Worm (Caenorhabditis elegans) whole organism, L2 larva: Measurements from ENCODE around the gene F44E5.2.

Source experiments
- ama-1 ChIP-seq: fragments of 150-350 bp; optimal IDR thresholded peaks from 2 replicates; lab custom pipeline; 2018; ENCODE audit warnings: inconsistent platforms
- egl-27 ChIP-seq: sonication (generic microtip); optimal IDR thresholded peaks from 3 replicates; lab custom pipeline; 2017; ENCODE audit warnings: missing biosample characterization, missing genetic modification reagents, missing genetic modification characterization
- nhr-129 ChIP-seq: fragments of 150-350 bp; optimal IDR thresholded peaks from 2 replicates; lab custom pipeline; 2014; ENCODE audit warnings: missing biosample characterization, missing genetic modification characterization
- nhr-77 ChIP-seq: fragments of 150-350 bp; optimal IDR thresholded peaks from 2 replicates; lab custom pipeline; 2014; ENCODE audit warnings: missing biosample characterization, missing genetic modification characterization
- skn-1 ChIP-seq: sonication (generic microtip); optimal IDR thresholded peaks from 2 replicates; lab custom pipeline; 2017; ENCODE audit warnings: missing biosample characterization, missing genetic modification characterization
- unc-62 ChIP-seq: fragments of 150-350 bp; optimal IDR thresholded peaks from 2 replicates; lab custom pipeline; 2014; ENCODE audit warnings: missing biosample characterization, missing genetic modification reagents, missing genetic modification characterization
- zag-1 ChIP-seq: fragments of 150-350 bp; optimal IDR thresholded peaks from 2 replicates; lab custom pipeline; 2014; ENCODE audit warnings: missing biosample characterization, missing genetic modification characterization
- ztf-4 ChIP-seq: fragments of 150-350 bp; optimal IDR thresholded peaks from 2 replicates; lab custom pipeline; 2014; ENCODE audit warnings: missing biosample characterization, missing genetic modification characterization

- TF ChIP-seq nhr-129 (tag; lab: Kevin White, UChicago) (peak; percentile 85), nhr-77 (tag; lab: Kevin White, UChicago) (peak; percentile 19), egl-27 (peak; percentile 51), unc-62 (no peak), ama-1 (lab: Kevin White, UChicago) (no peak), skn-1 (tag; lab: Kevin White, UChicago) (no peak), ztf-4 (tag; lab: Kevin White, UChicago) (peak; percentile 57), zag-1 (tag; lab: Kevin White, UChicago) (peak; percentile 81)
Measured at ce11 chrII:11749490-11750172, 16.9 kb upstream of the F44E5.2 start.
